Worm (Caenorhabditis elegans) whole organism, L3 larva: ENCODE measurements around the gene T28A8.5.

ENCODE experiments used
- ZK546.5 ChIP-seq: sonication (generic microtip); optimal IDR thresholded peaks from 2 replicates; lab custom pipeline; 2017; ENCODE audit warnings: missing biosample characterization, missing genetic modification characterization
- ceh-16 ChIP-seq: sonication (generic microtip); optimal IDR thresholded peaks from 2 replicates; lab custom pipeline; 2017; ENCODE audit warnings: missing biosample characterization, missing genetic modification characterization
- elt-1 ChIP-seq: fragments of 150-350 bp; optimal IDR thresholded peaks from 2 replicates; lab custom pipeline; 2014; ENCODE audit warnings: missing biosample characterization, missing genetic modification characterization
- fos-1 ChIP-seq: fragments of 150-350 bp; optimal IDR thresholded peaks from 2 replicates; lab custom pipeline; 2014; ENCODE audit warnings: missing biosample characterization, missing genetic modification characterization
- hmg-11 ChIP-seq: sonication (generic microtip); optimal IDR thresholded peaks from 2 replicates; lab custom pipeline; 2016; ENCODE audit warnings: missing genetic modification characterization, missing compliant biosample characterization
- lsy-12 ChIP-seq: sonication (generic microtip); optimal IDR thresholded peaks from 2 replicates; lab custom pipeline; 2016; ENCODE audit warnings: mild to moderate bottlenecking, missing genetic modification characterization, missing compliant biosample characterization
- nhr-11 ChIP-seq: fragments of 150-350 bp; optimal IDR thresholded peaks from 2 replicates; lab custom pipeline; 2014; ENCODE audit warnings: missing biosample characterization, missing genetic modification characterization
- nhr-25 ChIP-seq: sonication (generic microtip); optimal IDR thresholded peaks from 2 replicates; lab custom pipeline; 2017; ENCODE audit warnings: missing biosample characterization, missing genetic modification characterization
- nhr-67 ChIP-seq: fragments of 150-350 bp; optimal IDR thresholded peaks from 2 replicates; lab custom pipeline; 2014; ENCODE audit warnings: missing biosample characterization, missing genetic modification characterization
- nhr-76 ChIP-seq: fragments of 150-350 bp; sonication (generic microtip); optimal IDR thresholded peaks from 5 replicates; lab custom pipeline; 2014; ENCODE audit warnings: missing biosample characterization, missing genetic modification characterization
- ztf-11 ChIP-seq: fragments of 150-350 bp; optimal IDR thresholded peaks from 2 replicates; lab custom pipeline; 2014; ENCODE audit warnings: missing biosample characterization, missing genetic modification characterization

- TF ChIP-seq nhr-67 (tag; lab: Kevin White, UChicago), result no peak
- no peak for TF ChIP-seq ztf-11 (tag; lab: Kevin White, UChicago)
- no peak for TF ChIP-seq nhr-76 (tag; lab: Kevin White, UChicago)
- TF ChIP-seq ZK546.5, result no peak
- no peak for TF ChIP-seq fos-1 (tag; lab: Kevin White, UChicago)
- no peak for TF ChIP-seq ceh-16 (tag; lab: Kevin White, UChicago)
- no peak for TF ChIP-seq nhr-11 (tag; lab: Kevin White, UChicago)
- TF ChIP-seq elt-1, result no peak
- TF ChIP-seq hmg-11 (tag; lab: Kevin White, UChicago), result no peak
- peak; percentile 42 for TF ChIP-seq nhr-25 (tag; lab: Kevin White, UChicago)
- no peak for TF ChIP-seq lsy-12 (tag; lab: Kevin White, UChicago)
These were observed 45.1 kb downstream of the T28A8.5 start, which contains the start of gene Y76A2B.4 for ce11 chrIII:13546537-13546936.
